Comparison of ENCODE assay signal across 6 fruit fly cellular contexts in genomic region chrX:8436656-8437284, dm6.
TF ChIP-seq lines count a peak whose summit lies in the region.

Gene CG1440, plus strand, starts transcription at chrX:8437057.

- no peak for TF ChIP-seq CTCF in whole organism, embryonic (GFP tag; optimal IDR thresholded peaks at IDR 0.05; lab: Kevin White, UChicago)

TF ChIP-seq in whole organism, 6 proteins besides CTCF, POLR2A, EP300 and RAD21:
- TF ChIP-seq usp (GFP tag; optimal IDR thresholded peaks at IDR 0.05; lab: Kevin White, UChicago): no peak
- no peak for TF ChIP-seq EcR (GFP tag; optimal IDR thresholded peaks at IDR 0.05; lab: Kevin White, UChicago)
- peak; percentile 39 for TF ChIP-seq pan (optimal IDR thresholded peaks at IDR 0.05; lab: Kevin White, UChicago)
- no peak for TF ChIP-seq psq (optimal IDR thresholded peaks at IDR 0.05; lab: Kevin White, UChicago)
- TF ChIP-seq CG8478 (optimal IDR thresholded peaks at IDR 0.05; lab: Kevin White, UChicago): no peak
- no peak for TF ChIP-seq Dll (optimal IDR thresholded peaks at IDR 0.05; lab: Kevin White, UChicago)
TF ChIP-seq in whole organism: peak in this region for 1.

TF ChIP-seq in whole organism, adult, 20 proteins besides CTCF, POLR2A, EP300 and RAD21:
- peak; percentile 61 for TF ChIP-seq CG14711 (tag; optimal IDR thresholded peaks at IDR 0.05; lab: Kevin White, UChicago)
- TF ChIP-seq CG1620 (GFP tag; optimal IDR thresholded peaks at IDR 0.05; lab: Kevin White, UChicago): peak; percentile 14
- TF ChIP-seq CG7045 (GFP tag; optimal IDR thresholded peaks at IDR 0.05; lab: Kevin White, UChicago): no peak
- TF ChIP-seq CG11617 (GFP tag; optimal IDR thresholded peaks at IDR 0.05; lab: Kevin White, UChicago): peak; percentile 33
- TF ChIP-seq CG12768 (GFP tag; optimal IDR thresholded peaks at IDR 0.05; lab: Kevin White, UChicago): no peak
- no peak for TF ChIP-seq kay (GFP tag; lab: Kevin White, UChicago; ENCODE audit: borderline replicate concordance)
- peak; percentile 89 for TF ChIP-seq bab1 (GFP tag; optimal IDR thresholded peaks at IDR 0.05; lab: Kevin White, UChicago)
- TF ChIP-seq CG7101 (tag; optimal IDR thresholded peaks at IDR 0.05; lab: Kevin White, UChicago): peak; percentile 57
- no peak for TF ChIP-seq pad (GFP tag; optimal IDR thresholded peaks at IDR 0.05; lab: Kevin White, UChicago)
- peak; percentile 59 for TF ChIP-seq Mnt (GFP tag; optimal IDR thresholded peaks at IDR 0.05; lab: Kevin White, UChicago)

TF ChIP-seq in whole organism, embryonic, 481 proteins besides CTCF, POLR2A, EP300 and RAD21 (continues in another document):
- 0 out of 2 replicates have a peak, but pooled peaks have one; percentile 34 for TF ChIP-seq sob (GFP tag; IDR thresholded peaks at IDR 0.05; lab: Robert Waterston, UW)
- TF ChIP-seq CG7786 (GFP tag; optimal IDR thresholded peaks at IDR 0.05; lab: Kevin White, UChicago): peak; percentile 11
- peak; percentile 29 for TF ChIP-seq CG7928 (GFP tag; optimal IDR thresholded peaks at IDR 0.05; lab: Kevin White, UChicago)
- TF ChIP-seq CG15269 (tag; optimal IDR thresholded peaks at IDR 0.05; lab: Kevin White, UChicago): no peak
- peak; percentile 35; the same call in 1 of the 2 replicates for TF ChIP-seq CG32772 (GFP tag; IDR thresholded peaks at IDR 0.05; lab: Robert Waterston, UW)
- TF ChIP-seq dm (GFP tag; optimal IDR thresholded peaks at IDR 0.05; lab: Kevin White, UChicago): peak; percentile 32
- peak; percentile 81 for TF ChIP-seq sqz (GFP tag; optimal IDR thresholded peaks at IDR 0.05; lab: Kevin White, UChicago)
- TF ChIP-seq CG33213 (GFP tag; optimal IDR thresholded peaks at IDR 0.05; lab: Kevin White, UChicago): peak; percentile 13
- peak; percentile 62 for TF ChIP-seq BEAF-32 (GFP tag; optimal IDR thresholded peaks at IDR 0.05; lab: Kevin White, UChicago)
- TF ChIP-seq CG4617 (GFP tag; optimal IDR thresholded peaks at IDR 0.05; lab: Kevin White, UChicago; ENCODE audit: borderline replicate concordance): peak; percentile 20
- TF ChIP-seq CG7271 (tag; optimal IDR thresholded peaks at IDR 0.05; lab: Kevin White, UChicago): peak; percentile 4
- TF ChIP-seq CG15479 (GFP tag; optimal IDR thresholded peaks at IDR 0.05; lab: Kevin White, UChicago): peak; percentile 64
- peak; percentile 44 for TF ChIP-seq CG2116 (GFP tag; optimal IDR thresholded peaks at IDR 0.05; lab: Kevin White, UChicago)
- peak; percentile 43; the same call in 2 of the 3 replicates for TF ChIP-seq CG17361 (GFP tag; IDR thresholded peaks at IDR 0.05; lab: Robert Waterston, UW)
- peak; percentile 4 for TF ChIP-seq Mad (GFP tag; optimal IDR thresholded peaks at IDR 0.05; lab: Kevin White, UChicago)
- peak; percentile 24; the same call in 1 of the 2 replicates for TF ChIP-seq CG32532 (GFP tag; IDR thresholded peaks at IDR 0.05; lab: Robert Waterston, UW)
- peak in 1 of 2 experiments; percentile 89 for TF ChIP-seq Pdp1 (GFP tag; optimal IDR thresholded peaks at IDR 0.05; lab: Kevin White, UChicago)

TF ChIP-seq in whole organism, prepupa, 60 proteins besides CTCF, POLR2A, EP300 and RAD21 (continues in another document):
- TF ChIP-seq lz (GFP tag; optimal IDR thresholded peaks at IDR 0.05; lab: Kevin White, UChicago) (peak; percentile 36), Ets21C (GFP tag; optimal IDR thresholded peaks at IDR 0.05; lab: Kevin White, UChicago) (no peak), fd59A (GFP tag; optimal IDR thresholded peaks at IDR 0.05; lab: Kevin White, UChicago) (no peak), CG1621 (tag; optimal IDR thresholded peaks at IDR 0.05; lab: Kevin White, UChicago) (no peak), Sox102F (GFP tag; optimal IDR thresholded peaks at IDR 0.05; lab: Kevin White, UChicago) (no peak), CG6792 (GFP tag; optimal IDR thresholded peaks at IDR 0.05; lab: Kevin White, UChicago) (no peak), dac (GFP tag; optimal IDR thresholded peaks at IDR 0.05; lab: Kevin White, UChicago) (no peak), CG8119 (GFP tag; IDR thresholded peaks at IDR 0.05; lab: Robert Waterston, UW) (0 out of 3 replicates have a peak, but pooled peaks have one; percentile 27), Hr38 (GFP tag; optimal IDR thresholded peaks at IDR 0.05; lab: Kevin White, UChicago) (no peak), fd85E (GFP tag; optimal IDR thresholded peaks at IDR 0.05; lab: Kevin White, UChicago) (no peak), pdm3 (GFP tag; optimal IDR thresholded peaks at IDR 0.05; lab: Kevin White, UChicago) (no peak), achi (GFP tag; optimal IDR thresholded peaks at IDR 0.05; lab: Kevin White, UChicago) (peak; percentile 33), Smox (GFP tag; optimal IDR thresholded peaks at IDR 0.05; lab: Kevin White, UChicago) (no peak), CG31627 (GFP tag; optimal IDR thresholded peaks at IDR 0.05; lab: Kevin White, UChicago) (no peak), Eip78C (GFP tag; lab: Kevin White, UChicago) (peak; percentile 80), CG8319 (GFP tag; optimal IDR thresholded peaks at IDR 0.05; lab: Kevin White, UChicago) (no peak), CG3919 (GFP tag; optimal IDR thresholded peaks at IDR 0.05; lab: Kevin White, UChicago) (no peak), CG7368 (GFP tag; optimal IDR thresholded peaks at IDR 0.05; lab: Kevin White, UChicago) (no peak), CG8632 (GFP tag; optimal IDR thresholded peaks at IDR 0.05; lab: Kevin White, UChicago) (no peak), cyc (GFP tag; optimal IDR thresholded peaks at IDR 0.05; lab: Kevin White, UChicago) (no peak), net (GFP tag; optimal IDR thresholded peaks at IDR 0.05; lab: Kevin White, UChicago) (no peak)

TF ChIP-seq in whole organism, pupa, 21 proteins besides CTCF, POLR2A, EP300 and RAD21:
- no peak for TF ChIP-seq gl (tag; optimal IDR thresholded peaks at IDR 0.05; lab: Kevin White, UChicago)
- no peak for TF ChIP-seq CG10348 (GFP tag; IDR thresholded peaks at IDR 0.05; lab: Robert Waterston, UW)
- peak; percentile 34 for TF ChIP-seq CG15710 (tag; optimal IDR thresholded peaks at IDR 0.05; lab: Kevin White, UChicago)
- no peak for TF ChIP-seq D1 (tag; optimal IDR thresholded peaks at IDR 0.05; lab: Kevin White, UChicago)
- TF ChIP-seq EcR (GFP tag; optimal IDR thresholded peaks at IDR 0.05; lab: Kevin White, UChicago): no peak
- peak; percentile 49 for TF ChIP-seq CG34367 (tag; optimal IDR thresholded peaks at IDR 0.05; lab: Kevin White, UChicago)
- TF ChIP-seq Snoo (tag; optimal IDR thresholded peaks at IDR 0.05; lab: Kevin White, UChicago): peak; percentile 6
- TF ChIP-seq CG17806 (tag; optimal IDR thresholded peaks at IDR 0.05; lab: Kevin White, UChicago): peak; percentile 32
- peak; percentile 30; the same call in 1 of the 2 replicates for TF ChIP-seq CG32121 (GFP tag; IDR thresholded peaks at IDR 0.05; lab: Robert Waterston, UW)
- peak; percentile 18; the same call in 1 of the 2 replicates for TF ChIP-seq Ets98B (GFP tag; IDR thresholded peaks at IDR 0.05; lab: Robert Waterston, UW)
- 0 out of 3 replicates have a peak, but pooled peaks have one; percentile 23 for TF ChIP-seq fd96Ca (GFP tag; IDR thresholded peaks at IDR 0.05; lab: Robert Waterston, UW)
- peak; percentile 11; the same call in 1 of the 2 replicates for TF ChIP-seq CG12605 (GFP tag; IDR thresholded peaks at IDR 0.05; lab: Robert Waterston, UW)
- no peak for TF ChIP-seq Pif1A (GFP tag; optimal IDR thresholded peaks at IDR 0.05; lab: Kevin White, UChicago)
- TF ChIP-seq CG4496 (GFP tag; IDR thresholded peaks at IDR 0.05; lab: Robert Waterston, UW): peak; percentile 10; the same call in 1 of the 3 replicates

TF ChIP-seq in whole organism, wandering third instar larva, 38 proteins besides CTCF, POLR2A, EP300 and RAD21:
- TF ChIP-seq sv (GFP tag; optimal IDR thresholded peaks at IDR 0.05; lab: Kevin White, UChicago) (peak; percentile 6), CG9705 (GFP tag; optimal IDR thresholded peaks at IDR 0.05; lab: Kevin White, UChicago) (peak; percentile 20), Vsx2 (GFP tag; optimal IDR thresholded peaks at IDR 0.05; lab: Kevin White, UChicago; ENCODE audit: partially characterized antibody) (no peak)
